Worm (Caenorhabditis elegans) whole organism, mixed stage, embryonic: ENCODE results near the gene chd-3.

Source experiments
- M03D4.4 ChIP-seq: sonication (generic microtip); optimal IDR thresholded peaks from 2 replicates; lab custom pipeline; 2017; ENCODE audit warnings: mild to moderate bottlenecking, missing genetic modification characterization, missing compliant biosample characterization
- bed-3 ChIP-seq: fragments of 200-800 bp; sonication (Bioruptor generic); optimal IDR thresholded peaks from 3 replicates; lab custom pipeline; 2018; ENCODE audit warnings: mild to moderate bottlenecking, missing genetic modification characterization, moderate library complexity, missing compliant biosample characterization
- ceh-39 ChIP-seq: fragments of 150-350 bp; optimal IDR thresholded peaks from 2 replicates; lab custom pipeline; 2014; ENCODE audit warnings: missing biosample characterization, missing genetic modification characterization
- ceh-43 ChIP-seq: fragments of 200-800 bp; sonication (Bioruptor generic); optimal IDR thresholded peaks from 2 replicates; lab custom pipeline; 2018; ENCODE audit warnings: mild to moderate bottlenecking, missing genetic modification characterization, moderate library complexity, missing compliant biosample characterization
- ceh-83 ChIP-seq: fragments of 200-800 bp; sonication (Bioruptor generic); optimal IDR thresholded peaks from 2 replicates; lab custom pipeline; 2018; ENCODE audit warnings: mild to moderate bottlenecking, missing genetic modification characterization, missing compliant biosample characterization
- ces-1 ChIP-seq: fragments of 150-350 bp; optimal IDR thresholded peaks from 2 replicates; lab custom pipeline; 2014; ENCODE audit warnings: missing biosample characterization, missing genetic modification reagents, missing genetic modification characterization
- cnd-1 ChIP-seq: fragments of 200-800 bp; sonication (Bioruptor generic); optimal IDR thresholded peaks from 2 replicates; lab custom pipeline; 2018; ENCODE audit warnings: mild to moderate bottlenecking, missing genetic modification characterization, missing compliant biosample characterization
- drap-1 ChIP-seq: fragments of 200-800 bp; sonication (Bioruptor generic); optimal IDR thresholded peaks from 3 replicates; lab custom pipeline; 2018; ENCODE audit warnings: mild to moderate bottlenecking, missing genetic modification characterization, missing compliant biosample characterization
- elt-1 ChIP-seq: sonication (generic microtip); optimal IDR thresholded peaks from 2 replicates; lab custom pipeline; 2017; ENCODE audit warnings: missing genetic modification characterization, mild to moderate bottlenecking, missing compliant biosample characterization, antibody characterized with exemption, moderate library complexity, borderline replicate concordance; ENCODE audit not compliant: insufficient read depth
- elt-3 ChIP-seq: fragments of 150-350 bp; optimal IDR thresholded peaks from 2 replicates; lab custom pipeline; 2014; ENCODE audit warnings: missing biosample characterization, missing genetic modification characterization
- ham-2 ChIP-seq: fragments of 200-800 bp; sonication (Bioruptor generic); optimal IDR thresholded peaks from 2 replicates; lab custom pipeline; 2018; ENCODE audit warnings: mild to moderate bottlenecking, missing genetic modification characterization, missing compliant biosample characterization
- hlh-1 ChIP-seq: fragments of 150-350 bp; optimal IDR thresholded peaks from 2 replicates; lab custom pipeline; 2014; ENCODE audit warnings: missing biosample characterization, missing genetic modification reagents, missing genetic modification characterization
- lin-13 ChIP-seq: fragments of 150-350 bp; optimal IDR thresholded peaks from 2 replicates; lab custom pipeline; 2014; ENCODE audit warnings: missing biosample characterization, missing genetic modification characterization
- lin-32 ChIP-seq: fragments of 200-800 bp; sonication (Bioruptor generic); optimal IDR thresholded peaks from 2 replicates; lab custom pipeline; 2018; ENCODE audit warnings: mild to moderate bottlenecking, missing genetic modification characterization, missing compliant biosample characterization
- lsy-2 ChIP-seq: fragments of 150-350 bp; optimal IDR thresholded peaks from 2 replicates; lab custom pipeline; 2014; ENCODE audit warnings: missing biosample characterization, missing genetic modification characterization
- mls-2 ChIP-seq: sonication (generic microtip); optimal IDR thresholded peaks from 2 replicates; lab custom pipeline; 2016; ENCODE audit warnings: mild to moderate bottlenecking, missing genetic modification characterization, moderate library complexity, missing compliant biosample characterization
- nhr-2 ChIP-seq: fragments of 150-350 bp; optimal IDR thresholded peaks from 2 replicates; lab custom pipeline; 2014; ENCODE audit warnings: missing biosample characterization, missing genetic modification characterization
- nhr-237 ChIP-seq: fragments of 150-350 bp; optimal IDR thresholded peaks from 2 replicates; lab custom pipeline; 2014; ENCODE audit warnings: missing biosample characterization, missing genetic modification characterization
- nhr-28 ChIP-seq: fragments of 150-350 bp; optimal IDR thresholded peaks from 2 replicates; lab custom pipeline; 2014; ENCODE audit warnings: missing biosample characterization, missing genetic modification characterization
- nhr-76 ChIP-seq: sonication (generic microtip); optimal IDR thresholded peaks from 2 replicates; lab custom pipeline; 2017; ENCODE audit warnings: missing biosample characterization, missing genetic modification characterization
- pha-4 ChIP-seq: fragments of 150-350 bp; optimal IDR thresholded peaks from 2 replicates; lab custom pipeline; 2018; ENCODE audit warnings: missing biosample characterization, missing genetic modification reagents, missing genetic modification characterization
- sem-2 ChIP-seq: fragments of 200-800 bp; sonication (Bioruptor generic); optimal IDR thresholded peaks from 2 replicates; lab custom pipeline; 2018; ENCODE audit warnings: mild to moderate bottlenecking, missing genetic modification characterization, missing compliant biosample characterization
- snpc-4 ChIP-seq: fragments of 150-350 bp; optimal IDR thresholded peaks from 2 replicates; lab custom pipeline; 2014; ENCODE audit warnings: missing biosample characterization, missing genetic modification characterization
- sptf-1 ChIP-seq: sonication (generic microtip); optimal IDR thresholded peaks from 2 replicates; lab custom pipeline; 2017; ENCODE audit warnings: mild to moderate bottlenecking, missing genetic modification characterization, moderate library complexity, missing compliant biosample characterization
- tbx-8 ChIP-seq: fragments of 200-800 bp; sonication (Bioruptor generic); optimal IDR thresholded peaks from 2 replicates; lab custom pipeline; 2018; ENCODE audit warnings: mild to moderate bottlenecking, missing genetic modification characterization, moderate library complexity, missing compliant biosample characterization
- unc-120 ChIP-seq: sonication (generic microtip); optimal IDR thresholded peaks from 2 replicates; lab custom pipeline; 2017; ENCODE audit warnings: missing genetic modification characterization, missing compliant biosample characterization; ENCODE audit not compliant: poor library complexity, severe bottlenecking
- unc-39 ChIP-seq: fragments of 150-350 bp; optimal IDR thresholded peaks from 2 replicates; lab custom pipeline; 2014; ENCODE audit warnings: missing biosample characterization, missing genetic modification characterization
- unc-62 ChIP-seq: fragments of 150-350 bp; optimal IDR thresholded peaks from 2 replicates; lab custom pipeline; 2014; ENCODE audit warnings: missing biosample characterization, missing genetic modification reagents, missing genetic modification characterization
- zip-8 ChIP-seq: fragments of 150-350 bp; optimal IDR thresholded peaks from 2 replicates; lab custom pipeline; 2014; ENCODE audit warnings: missing biosample characterization, missing genetic modification characterization
- ztf-11 ChIP-seq: fragments of 150-350 bp; optimal IDR thresholded peaks from 2 replicates; lab custom pipeline; 2014; ENCODE audit warnings: missing biosample characterization, missing genetic modification characterization

The chd-3 gene

ce11 chrX:12843011-12843410 is 9.4 kb downstream of the chd-3 start, which contains the start of gene C52G5.2:
Gene C52G5.2 (plus strand): TSS chrX:12843311.
- TF ChIP-seq sem-2 (GFP tag; lab: Kevin White, UChicago), result no peak

- no peak for TF ChIP-seq ztf-11 (tag; lab: Kevin White, UChicago)
- TF ChIP-seq ceh-83 (GFP tag; lab: Kevin White, UChicago), result no peak
- no peak for TF ChIP-seq lin-13 (tag; lab: Kevin White, UChicago)
- no peak for TF ChIP-seq lsy-2 (tag; lab: Kevin White, UChicago)
- no peak for TF ChIP-seq ceh-43 (GFP tag; lab: Kevin White, UChicago)
- no peak for TF ChIP-seq tbx-8 (GFP tag; lab: Kevin White, UChicago)
Observed at ce11 chrX:12834848-12835247, 17.6 kb downstream of the chd-3 start.

- TF ChIP-seq bed-3 (GFP tag; lab: Kevin White, UChicago) (no peak), nhr-2 (tag; lab: Kevin White, UChicago) (no peak), M03D4.4 (tag; lab: Kevin White, UChicago) (no peak), sem-2 (GFP tag; lab: Kevin White, UChicago) (no peak), ham-2 (GFP tag; lab: Kevin White, UChicago) (no peak), elt-3 (no peak), mls-2 (tag; lab: Kevin White, UChicago) (no peak), hlh-1 (tag; lab: Kevin White, UChicago) (no peak), unc-39 (tag; lab: Kevin White, UChicago) (no peak), drap-1 (GFP tag; lab: Kevin White, UChicago) (no peak), ceh-39 (tag; lab: Kevin White, UChicago) (no peak), nhr-76 (tag; lab: Kevin White, UChicago) (no peak), nhr-28 (tag; lab: Kevin White, UChicago) (no peak), nhr-237 (tag; lab: Kevin White, UChicago) (no peak), pha-4 (tag; lab: Kevin White, UChicago) (no peak), ces-1 (no peak)
Observed at ce11 chrX:12829055-12829454, 23.3 kb downstream of the chd-3 start.

ce11 chrX:12827741-12828408 is 24.5 kb downstream of the chd-3 start:
- TF ChIP-seq drap-1 (GFP tag; lab: Kevin White, UChicago), result no peak
- TF ChIP-seq snpc-4 (tag; lab: Kevin White, UChicago), result no peak
- TF ChIP-seq nhr-2 (tag; lab: Kevin White, UChicago), result no peak

- TF ChIP-seq drap-1 (GFP tag; lab: Kevin White, UChicago) (no peak), zip-8 (tag; lab: Kevin White, UChicago) (no peak), tbx-8 (GFP tag; lab: Kevin White, UChicago) (no peak), bed-3 (GFP tag; lab: Kevin White, UChicago) (no peak), ham-2 (GFP tag; lab: Kevin White, UChicago) (no peak), cnd-1 (tag; lab: Kevin White, UChicago) (no peak), ceh-43 (GFP tag; lab: Kevin White, UChicago) (no peak), sptf-1 (tag; lab: Kevin White, UChicago) (no peak), ztf-11 (tag; lab: Kevin White, UChicago) (no peak), hlh-1 (tag; lab: Kevin White, UChicago) (no peak), mls-2 (tag; lab: Kevin White, UChicago) (no peak), nhr-2 (tag; lab: Kevin White, UChicago) (no peak), elt-1 (tag; lab: Kevin White, UChicago) (no peak), unc-62 (GFP tag; lab: Kevin White, UChicago) (no peak), ceh-39 (tag; lab: Kevin White, UChicago) (no peak), unc-120 (tag; lab: Kevin White, UChicago) (no peak), nhr-76 (tag; lab: Kevin White, UChicago) (no peak), lin-32 (GFP tag; lab: Kevin White, UChicago) (no peak)
Observed at ce11 chrX:12826782-12827181, 25.6 kb downstream of the chd-3 start.
